Worm (Caenorhabditis elegans) whole organism, young adult: ENCODE results near the gene ben-1.

Experiments
- Y67H2A.10 ChIP-seq: fragments of 200-800 bp; sonication (Bioruptor generic); conservative IDR thresholded peaks from 2 replicates; pipeline ENCODE4 v1.3.6; 2022; ENCODE audit warnings: missing genetic modification reagents, missing genetic modification characterization, missing compliant biosample characterization
- hmg-1.2 ChIP-seq: fragments of 200-800 bp; sonication (Bioruptor generic); IDR thresholded peaks from 2 replicates; pipeline ENCODE4 v1.3.6; 2022; ENCODE audit warnings: missing genetic modification reagents, missing genetic modification characterization, missing compliant biosample characterization
- lag-1 ChIP-seq: fragments of 200-800 bp; sonication (Bioruptor generic); IDR thresholded peaks from 2 replicates; pipeline ENCODE4 v1.3.6; 2022; ENCODE audit warnings: missing genetic modification reagents, missing genetic modification characterization, missing compliant biosample characterization
- mes-4 ChIP-seq: sonication (generic microtip); optimal IDR thresholded peaks from 2 replicates; lab custom pipeline; 2016; ENCODE audit warnings: missing genotype, missing genetic modification characterization, missing compliant biosample characterization
- tlf-1 ChIP-seq: fragments of 200-800 bp; sonication (Bioruptor generic); optimal IDR thresholded peaks from 2 replicates; lab custom pipeline; 2018; ENCODE audit warnings: mild to moderate bottlenecking, missing genetic modification characterization, missing compliant biosample characterization
- ztf-26 ChIP-seq: sonication (generic microtip); optimal IDR thresholded peaks from 2 replicates; lab custom pipeline; 2017; ENCODE audit warnings: missing genetic modification characterization, missing compliant biosample characterization

Gene ben-1

DNA sequence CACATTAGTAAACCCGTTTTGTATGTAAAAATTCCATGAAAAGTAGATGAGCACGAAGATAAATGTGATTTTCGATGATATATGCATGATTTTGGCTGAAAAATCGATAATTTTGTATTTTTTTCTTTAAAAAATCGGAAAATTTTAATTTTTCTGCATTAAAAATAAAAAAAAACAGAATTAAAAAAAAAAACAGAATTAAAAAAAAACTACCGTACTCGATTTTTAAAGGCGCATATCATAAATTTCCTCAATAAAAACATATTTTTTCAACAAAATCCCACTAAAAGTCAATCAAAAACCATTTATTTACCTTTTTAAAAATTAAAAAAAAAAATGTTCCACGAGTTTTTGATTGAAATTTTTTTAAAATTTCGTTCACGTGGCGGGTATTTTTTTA, 48.3 kb downstream of the ben-1 start, which contains the start of gene gly-14:
gly-14 (minus strand) TSS at position 101 of the 400 bp plus-strand sequence.
- TF ChIP-seq ztf-26 (tag; lab: Kevin White, UChicago) (no peak), tlf-1 (GFP tag; lab: Kevin White, UChicago) (no peak), lag-1 (GFP tag; lab: Robert Waterston, UW) (no peak), Y67H2A.10 (GFP tag; lab: Robert Waterston, UW) (no peak)

DNA sequence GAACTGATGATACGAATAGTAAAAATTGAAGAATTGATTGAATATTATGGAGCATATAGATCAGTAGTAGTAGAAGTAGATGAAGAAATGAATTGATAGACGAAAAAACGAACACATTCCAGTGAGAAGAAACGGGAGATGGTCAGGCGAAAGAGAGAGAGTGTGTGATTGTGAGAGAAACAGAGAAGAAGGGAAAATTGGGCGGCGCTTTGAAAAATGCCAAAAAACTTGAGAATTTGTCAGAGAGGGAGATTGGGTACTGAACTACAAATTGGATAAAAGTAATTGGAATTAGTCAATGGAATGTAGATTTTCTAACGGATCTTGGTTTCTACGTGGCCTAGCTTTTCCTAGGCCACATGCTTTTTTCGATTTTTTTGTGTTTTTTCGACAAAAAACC, 53.2 kb downstream of the ben-1 start, which contains the start of gene C34C12.7:
C34C12.7 (minus strand) TSS at position 118 of the 400 bp plus-strand sequence.
- peak; percentile 65 for TF ChIP-seq hmg-1.2 (GFP tag; lab: Robert Waterston, UW)
- TF ChIP-seq mes-4 (tag; lab: Kevin White, UChicago) = no peak
